Fruit fly (Drosophila melanogaster) S2 (cell line): ENCODE results near the gene Cpr62Bc.

Source experiments
- CG8478 ChIP-seq: fragments of >200 bp; optimal IDR thresholded peaks from 2 replicates; lab custom pipeline; 2018
- CTCF ChIP-seq, 2 experiments: fragments of >200 bp; optimal IDR thresholded peaks; 2 replicates each; lab custom pipeline; 2018

- TF ChIP-seq CG8478 (lab: Kevin White, UChicago) (no peak), CTCF (optimal IDR thresholded peaks at IDR 0.05; lab: Kevin White, UChicago) (no peak)
Observed at dm6 chr3L:1802802-1803201, 39.1 kb downstream of the Cpr62Bc start, which contains the start of the genes JTBR and CG42676.
